Worm (Caenorhabditis elegans) whole organism, L4 larva: Measurements from ENCODE around the gene R04F11.5.

Experiments used
- mep-1 ChIP-seq: fragments of 150-350 bp; sonication (generic microtip); optimal IDR thresholded peaks from 3 replicates; lab custom pipeline; 2014; ENCODE audit warnings: missing biosample characterization, missing genetic modification characterization
- nhr-111 ChIP-seq: fragments of 200-800 bp; sonication (Bioruptor generic); optimal IDR thresholded peaks from 2 replicates; lab custom pipeline; 2018; ENCODE audit warnings: mild to moderate bottlenecking, missing genetic modification characterization, missing compliant biosample characterization
- pha-4 ChIP-seq, 2 experiments: fragments of 150-350 bp in 1 of 2; fragments of 200-800 bp in 1 of 2; sonication (Bioruptor generic) in 1 of 2; IDR thresholded peaks in 1 of 2; optimal IDR thresholded peaks in 1 of 2; 2 replicates each; pipeline versions ENCODE4 v1.3.6 to Lab custom; 2014 to 2022; ENCODE audit warnings: missing genetic modification characterization in 2 of 2, missing genetic modification reagents in 2 of 2, missing biosample characterization in 1 of 2, missing compliant biosample characterization in 1 of 2
- snpc-4 ChIP-seq: fragments of 150-350 bp; optimal IDR thresholded peaks from 2 replicates; lab custom pipeline; 2014; ENCODE audit warnings: missing biosample characterization, missing genetic modification characterization
- unc-62 ChIP-seq, 3 experiments: fragments of 150-350 bp in 1 of 3; sonication (generic microtip); optimal IDR thresholded peaks in 2 of 3; peaks in 1 of 3; 1 replicate in 1 of 3; 2 replicates in 2 of 3; lab custom pipeline; 2014 to 2017; ENCODE audit warnings: missing biosample characterization in 3 of 3, missing genetic modification characterization in 3 of 3, missing genetic modification reagents in 3 of 3, missing genotype in 1 of 3

- no peak for TF ChIP-seq nhr-111 (GFP tag; lab: Kevin White, UChicago)
- TF ChIP-seq unc-62 (GFP tag; optimal IDR thresholded peaks at IDR 0.05 in 1 of 2; lab: Kevin White, UChicago) = peak in 1 of 2 experiments; percentile 83
- no peak for TF ChIP-seq unc-62 (tag; optimal IDR thresholded peaks at IDR 0.05; lab: Kevin White, UChicago)
- TF ChIP-seq snpc-4 (tag; lab: Kevin White, UChicago) = no peak
- TF ChIP-seq pha-4 (GFP tag; IDR thresholded peaks at IDR 0.05; lab: Robert Waterston, UW) = no peak
- no peak for TF ChIP-seq pha-4 (tag; optimal IDR thresholded peaks at IDR 0.05; lab: Kevin White, UChicago)
- TF ChIP-seq mep-1 = no peak
Observed at ce11 chrV:12298184-12298583, 19.6 kb downstream of the R04F11.5 start.
